Fruit fly (Drosophila melanogaster) whole organism, adult: ENCODE measurements around the gene dyl.

ENCODE experiments used
- CG11617 ChIP-seq: fragments of 200-800 bp; sonication (Bioruptor generic); optimal IDR thresholded peaks from 2 replicates; lab custom pipeline; 2017; ENCODE audit warnings: mild to moderate bottlenecking, missing biosample characterization, missing genetic modification reagents, missing genetic modification characterization
- CG12768 ChIP-seq: fragments of 200-800 bp; sonication (Bioruptor generic); optimal IDR thresholded peaks from 2 replicates; lab custom pipeline; 2017; ENCODE audit warnings: missing biosample characterization, missing genetic modification characterization, mild to moderate bottlenecking, moderate library complexity, missing genetic modification reagents
- CG14711 ChIP-seq: fragments of 200-800 bp; sonication (Bioruptor generic); optimal IDR thresholded peaks from 2 replicates; lab custom pipeline; 2018; ENCODE audit warnings: missing biosample characterization, mild to moderate bottlenecking, missing genetic modification characterization, moderate library complexity
- CG1620 ChIP-seq: fragments of 200-800 bp; sonication (Bioruptor generic); optimal IDR thresholded peaks from 2 replicates; lab custom pipeline; 2016; ENCODE audit warnings: missing biosample characterization, missing genetic modification characterization
- CG33017 ChIP-seq: fragments of 200-800 bp; sonication (Bioruptor generic); optimal IDR thresholded peaks from 2 replicates; lab custom pipeline; 2018; ENCODE audit warnings: missing biosample characterization, mild to moderate bottlenecking, missing genetic modification characterization, moderate library complexity
- CG5204 ChIP-seq: fragments of 200-800 bp; sonication (Bioruptor generic); optimal IDR thresholded peaks from 2 replicates; lab custom pipeline; 2016; ENCODE audit warnings: missing biosample characterization, missing genetic modification characterization
- CG7045 ChIP-seq: fragments of 200-800 bp; sonication (Bioruptor generic); optimal IDR thresholded peaks from 2 replicates; lab custom pipeline; 2017; ENCODE audit warnings: missing biosample characterization, mild to moderate bottlenecking, missing genetic modification characterization
- CG7101 ChIP-seq: fragments of 200-800 bp; sonication (Bioruptor generic); optimal IDR thresholded peaks from 2 replicates; lab custom pipeline; 2018; ENCODE audit warnings: missing biosample characterization, mild to moderate bottlenecking, missing genetic modification characterization, moderate library complexity
- Clk ChIP-seq: fragments of 200-800 bp; sonication (Bioruptor generic); optimal IDR thresholded peaks from 2 replicates; lab custom pipeline; 2017; ENCODE audit warnings: missing biosample characterization, missing genetic modification characterization
- Crg-1 ChIP-seq: fragments of 200-800 bp; sonication (Bioruptor generic); optimal IDR thresholded peaks from 2 replicates; lab custom pipeline; 2016; ENCODE audit warnings: missing biosample characterization, missing genetic modification characterization
- Hr96 ChIP-seq: fragments of 200-800 bp; sonication (Bioruptor generic); optimal IDR thresholded peaks from 2 replicates; lab custom pipeline; 2016; ENCODE audit warnings: missing biosample characterization, missing genetic modification characterization
- Mnt ChIP-seq: fragments of 200-800 bp; sonication (Bioruptor generic); optimal IDR thresholded peaks from 2 replicates; lab custom pipeline; 2016; ENCODE audit warnings: missing biosample characterization, mild to moderate bottlenecking, missing genetic modification characterization
- bab1 ChIP-seq: fragments of 200-800 bp; sonication (Bioruptor generic); optimal IDR thresholded peaks from 3 replicates; lab custom pipeline; 2019; ENCODE audit warnings: missing biosample characterization, mild to moderate bottlenecking, missing genetic modification characterization, moderate library complexity
- cic ChIP-seq: fragments of 200-800 bp; sonication (Bioruptor generic); optimal IDR thresholded peaks from 2 replicates; lab custom pipeline; 2017; ENCODE audit warnings: missing biosample characterization, mild to moderate bottlenecking, missing genetic modification characterization, moderate library complexity
- cnc ChIP-seq, 2 experiments: fragments of >200 bp; optimal IDR thresholded peaks; 2 replicates each; lab custom pipeline; 2017
- kay ChIP-seq: fragments of 200-800 bp; sonication (Bioruptor generic); peaks from one replicate; lab custom pipeline; 2016; ENCODE audit warnings: missing biosample characterization, missing genetic modification characterization, borderline replicate concordance
- ovo ChIP-seq: fragments of 200-800 bp; sonication (Bioruptor generic); optimal IDR thresholded peaks from 2 replicates; lab custom pipeline; 2016; ENCODE audit warnings: missing biosample characterization, missing genetic modification characterization
- pad ChIP-seq: fragments of 200-800 bp; sonication (Bioruptor generic); optimal IDR thresholded peaks from 3 replicates; lab custom pipeline; 2017; ENCODE audit warnings: missing biosample characterization, missing genetic modification characterization, mild to moderate bottlenecking, moderate library complexity, missing genetic modification reagents
- tj ChIP-seq: fragments of 200-800 bp; sonication (Bioruptor generic); optimal IDR thresholded peaks from 3 replicates; lab custom pipeline; 2017; ENCODE audit warnings: missing biosample characterization, mild to moderate bottlenecking, missing genetic modification characterization, moderate library complexity
- toe ChIP-seq: fragments of 200-800 bp; sonication (Bioruptor generic); optimal IDR thresholded peaks from 2 replicates; lab custom pipeline; 2016; ENCODE audit warnings: missing biosample characterization, missing genetic modification characterization

dyl gene

DNA sequence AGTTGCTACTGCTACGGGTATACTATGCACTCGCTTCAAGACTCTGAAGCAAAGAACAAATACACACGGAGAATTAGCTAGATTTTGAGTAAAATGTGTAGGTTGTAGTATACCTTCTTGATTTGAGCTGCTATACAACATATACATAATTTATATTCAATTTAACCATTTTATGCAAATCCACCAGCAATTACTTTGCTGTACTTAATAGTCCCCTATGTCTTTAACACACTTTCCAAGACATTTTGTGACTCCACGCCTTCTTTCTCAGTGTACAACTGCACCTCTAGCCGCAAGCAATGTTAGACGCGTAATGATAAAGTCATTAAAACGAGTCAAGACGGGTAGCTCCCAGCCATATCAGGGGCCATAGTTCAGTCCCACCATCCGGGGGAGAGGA is 29.1 kb upstream of the dyl start:
- TF ChIP-seq Mnt (GFP tag; lab: Kevin White, UChicago) = no peak
- no peak for TF ChIP-seq tj (GFP tag; lab: Kevin White, UChicago)
- TF ChIP-seq pad (GFP tag; lab: Kevin White, UChicago) = no peak
- TF ChIP-seq CG12768 (GFP tag; lab: Kevin White, UChicago) = no peak
- TF ChIP-seq cic (GFP tag; lab: Kevin White, UChicago) = no peak
- TF ChIP-seq ovo (GFP tag; lab: Kevin White, UChicago) = no peak
- TF ChIP-seq CG7045 (GFP tag; lab: Kevin White, UChicago) = no peak
- TF ChIP-seq CG11617 (GFP tag; lab: Kevin White, UChicago) = no peak
- no peak for TF ChIP-seq Clk (GFP tag; lab: Kevin White, UChicago)
- TF ChIP-seq CG1620 (GFP tag; lab: Kevin White, UChicago) = no peak

DNA sequence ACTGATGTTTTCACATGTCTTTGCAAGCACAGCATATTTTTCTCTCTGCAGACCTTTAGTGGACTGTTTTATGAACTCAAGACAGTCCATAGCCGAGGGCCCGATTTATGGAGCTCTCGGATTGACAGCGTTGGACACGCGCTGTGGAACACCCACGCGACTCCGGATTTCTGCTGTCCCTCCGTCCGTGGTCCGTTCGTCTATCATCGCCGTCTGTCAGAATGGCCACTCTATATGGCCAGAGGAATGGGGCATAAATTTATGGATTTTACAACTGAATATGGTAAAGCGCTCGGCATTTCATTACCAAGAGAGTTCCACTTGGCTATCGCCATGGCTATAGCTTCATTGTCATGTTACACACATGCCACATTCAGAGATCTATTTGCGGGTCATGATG is 20.5 kb upstream of the dyl start:
- TF ChIP-seq cnc (optimal IDR thresholded peaks at IDR 0.05; lab: Kevin White, UChicago) (no peak), tj (GFP tag; lab: Kevin White, UChicago) (no peak), CG1620 (GFP tag; lab: Kevin White, UChicago) (no peak), CG33017 (tag; lab: Kevin White, UChicago) (no peak), CG14711 (tag; lab: Kevin White, UChicago) (no peak), Hr96 (no peak), bab1 (GFP tag; lab: Kevin White, UChicago) (no peak), Crg-1 (no peak), pad (GFP tag; lab: Kevin White, UChicago) (no peak), Clk (GFP tag; lab: Kevin White, UChicago) (no peak)

DNA sequence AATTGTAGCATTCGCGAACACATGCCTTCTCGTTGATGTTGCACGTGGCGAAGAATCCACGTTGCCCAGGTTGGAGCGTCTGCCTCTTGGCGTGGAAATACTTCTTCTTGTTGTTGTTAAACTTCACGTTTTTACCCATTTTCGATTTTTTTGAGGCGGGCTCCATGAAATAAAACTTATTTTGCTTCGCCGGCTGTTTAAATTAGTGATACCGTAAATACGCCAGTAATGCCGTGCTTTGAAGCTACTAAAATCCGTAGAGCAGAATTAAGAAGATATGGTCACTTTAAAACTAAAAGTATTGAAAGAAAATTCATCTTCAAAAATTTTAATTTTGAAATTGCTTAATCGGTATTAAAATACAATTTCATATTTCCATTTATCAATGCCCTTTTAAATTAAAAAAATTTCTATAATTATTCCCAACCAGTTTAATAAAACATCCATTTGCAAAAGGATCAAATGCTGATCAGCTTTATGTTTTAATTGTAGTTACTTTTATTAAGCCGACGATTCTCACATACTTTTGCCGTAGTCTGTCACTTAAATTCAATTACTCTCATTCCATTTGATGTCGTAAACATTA is 14.6 kb upstream of the dyl start, which contains the start of gene CG15014:
Gene CG15014 (minus strand): TSS at position 228 of the 586 bp plus-strand sequence.
- TF ChIP-seq tj (GFP tag; lab: Kevin White, UChicago) = peak; percentile 4
- TF ChIP-seq kay (GFP tag; lab: Kevin White, UChicago) = peak; percentile 85
- no peak for TF ChIP-seq pad (GFP tag; lab: Kevin White, UChicago)

DNA sequence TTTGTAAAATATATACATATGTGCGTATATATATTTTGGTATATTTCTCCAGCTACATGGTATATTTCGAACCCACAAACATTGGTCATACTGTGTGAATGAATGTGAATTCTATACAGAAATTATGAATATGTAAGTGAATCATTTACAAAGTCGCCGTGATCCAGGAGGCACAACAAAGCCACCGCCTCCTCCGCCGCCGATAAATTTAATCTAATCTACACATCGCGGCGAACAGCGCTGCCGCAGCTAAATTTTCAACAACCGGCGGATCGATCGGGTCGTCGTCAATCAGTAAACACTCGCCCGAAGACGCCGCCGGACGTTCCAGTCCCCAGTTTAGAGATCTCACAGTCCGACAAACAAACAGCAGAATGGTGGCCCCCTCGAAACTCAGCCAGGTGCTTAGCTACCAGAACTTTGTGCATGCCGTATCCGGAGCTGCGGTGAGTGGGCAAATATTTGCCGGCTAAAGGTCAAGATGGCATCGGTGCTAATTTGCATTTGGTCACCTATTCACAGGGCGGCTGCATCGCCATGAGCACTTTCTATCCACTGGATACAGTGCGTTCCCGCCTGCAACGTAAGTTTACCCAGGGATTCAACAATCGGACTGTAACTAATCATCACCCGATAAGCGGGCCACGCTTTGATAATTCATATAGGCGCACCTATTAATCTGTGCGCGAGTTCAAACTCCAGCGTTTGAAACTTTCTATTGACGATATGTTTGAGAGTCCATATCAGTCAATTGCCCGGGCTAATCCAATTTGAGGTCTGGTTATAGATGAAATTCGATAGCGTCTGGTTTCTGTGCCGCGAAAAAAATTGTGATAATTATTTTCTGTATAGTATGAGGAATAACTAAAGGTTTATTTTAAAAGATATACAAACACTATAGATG is 11.4 kb upstream of the dyl start, which contains the start of gene PMP34:
Gene PMP34 (plus strand): TSS at position 79 of the 904 bp plus-strand sequence.
- TF ChIP-seq CG5204 (no peak), Mnt (GFP tag; lab: Kevin White, UChicago) (peak; percentile 29), CG33017 (tag; lab: Kevin White, UChicago) (no peak), CG7101 (tag; lab: Kevin White, UChicago) (peak; percentile 4), cic (GFP tag; lab: Kevin White, UChicago) (peak; percentile 25), ovo (GFP tag; lab: Kevin White, UChicago) (no peak), bab1 (GFP tag; lab: Kevin White, UChicago) (no peak), pad (GFP tag; lab: Kevin White, UChicago) (no peak), toe (GFP tag; lab: Kevin White, UChicago) (no peak), CG1620 (GFP tag; lab: Kevin White, UChicago) (no peak), CG12768 (GFP tag; lab: Kevin White, UChicago) (peak; percentile 21), Hr96 (peak; percentile 1), Crg-1 (no peak), CG7045 (GFP tag; lab: Kevin White, UChicago) (no peak), CG14711 (tag; lab: Kevin White, UChicago) (no peak), tj (GFP tag; lab: Kevin White, UChicago) (no peak), CG11617 (GFP tag; lab: Kevin White, UChicago) (peak; percentile 8), kay (GFP tag; lab: Kevin White, UChicago) (peak; percentile 84), Clk (GFP tag; lab: Kevin White, UChicago) (no peak), cnc (optimal IDR thresholded peaks at IDR 0.05; lab: Kevin White, UChicago) (no peak)

DNA sequence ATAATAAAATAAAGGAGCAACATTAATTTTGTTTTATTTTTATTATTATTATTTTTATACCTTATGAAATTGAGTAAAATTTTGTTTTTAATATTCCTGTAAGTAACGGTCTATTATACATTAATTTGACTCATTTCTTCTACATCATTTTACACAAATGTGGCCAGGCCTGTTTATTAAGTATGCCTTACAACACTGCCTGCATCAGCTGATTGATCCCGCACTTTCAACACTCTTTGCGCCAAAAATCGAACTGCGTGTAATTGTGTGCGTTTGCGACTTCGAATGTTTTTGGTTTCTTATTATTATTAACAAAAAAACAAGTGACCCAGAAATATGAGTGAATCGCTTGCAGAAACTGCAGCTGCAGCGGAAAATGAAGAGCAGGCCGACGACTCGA is 5.8 kb upstream of the dyl start, which contains the start of gene Claspin:
Gene Claspin (plus strand): TSS at position 185 of the 400 bp plus-strand sequence.
- TF ChIP-seq CG7045 (GFP tag; lab: Kevin White, UChicago) (no peak), tj (GFP tag; lab: Kevin White, UChicago) (peak; percentile 67), CG12768 (GFP tag; lab: Kevin White, UChicago) (no peak), ovo (GFP tag; lab: Kevin White, UChicago) (peak; percentile 62), CG1620 (GFP tag; lab: Kevin White, UChicago) (peak; percentile 70), Hr96 (peak; percentile 37), cnc (optimal IDR thresholded peaks at IDR 0.05; lab: Kevin White, UChicago) (no peak), Mnt (GFP tag; lab: Kevin White, UChicago) (peak; percentile 20), CG33017 (tag; lab: Kevin White, UChicago) (no peak), CG7101 (tag; lab: Kevin White, UChicago) (peak; percentile 46), CG5204 (peak; percentile 5), Clk (GFP tag; lab: Kevin White, UChicago) (no peak), bab1 (GFP tag; lab: Kevin White, UChicago) (peak; percentile 84), Crg-1 (peak; percentile 73), CG14711 (tag; lab: Kevin White, UChicago) (no peak), CG11617 (GFP tag; lab: Kevin White, UChicago) (no peak), kay (GFP tag; lab: Kevin White, UChicago) (peak; percentile 84), pad (GFP tag; lab: Kevin White, UChicago) (peak; percentile 41), cic (GFP tag; lab: Kevin White, UChicago) (no peak), toe (GFP tag; lab: Kevin White, UChicago) (peak; percentile 37)
